Fruit fly (Drosophila melanogaster) whole organism, embryonic: ENCODE data around the gene CG12035.

Experiments
- ATbp ChIP-seq: fragments of 200-800 bp; sonication (Bioruptor generic); optimal IDR thresholded peaks from 2 replicates; lab custom pipeline; 2017; ENCODE audit warnings: missing biosample characterization, mild to moderate bottlenecking, missing genetic modification characterization, missing genetic modification reagents
- C15 ChIP-seq: fragments of 200-800 bp; sonication (Bioruptor generic); IDR thresholded peaks from 3 replicates; pipeline ENCODE4 v1.3.6; 2022; ENCODE audit warnings: missing biosample characterization, missing genetic modification characterization
- CG12236 ChIP-seq: fragments of 200-800 bp; sonication (Bioruptor generic); optimal IDR thresholded peaks from 2 replicates; lab custom pipeline; 2016; ENCODE audit warnings: missing biosample characterization, missing genetic modification characterization
- CG12299 ChIP-seq: fragments of 200-800 bp; sonication (Bioruptor generic); optimal IDR thresholded peaks from 2 replicates; lab custom pipeline; 2018; ENCODE audit warnings: missing biosample characterization, mild to moderate bottlenecking, missing genetic modification characterization
- CG1233 ChIP-seq: fragments of 200-800 bp; sonication (Bioruptor generic); optimal IDR thresholded peaks from 4 replicates; lab custom pipeline; 2018; ENCODE audit warnings: missing biosample characterization, mild to moderate bottlenecking, missing genetic modification characterization
- CG14860 ChIP-seq: fragments of 200-800 bp; sonication (Bioruptor generic); IDR thresholded peaks from 3 replicates; pipeline ENCODE4 v1.3.6; 2022; ENCODE audit warnings: missing biosample characterization, missing genetic modification characterization; ENCODE audit not compliant: partially characterized antibody
- CG15073 ChIP-seq: fragments of 200-800 bp; sonication (Bioruptor generic); optimal IDR thresholded peaks from 2 replicates; lab custom pipeline; 2016; ENCODE audit warnings: missing biosample characterization, missing genetic modification characterization
- CG18262 ChIP-seq: fragments of 200-800 bp; optimal IDR thresholded peaks from 3 replicates; lab custom pipeline; 2019; ENCODE audit warnings: missing biosample characterization, mild to moderate bottlenecking, missing genetic modification characterization, moderate library complexity
- CG2199 ChIP-seq: fragments of 200-800 bp; sonication (Bioruptor generic); IDR thresholded peaks from 3 replicates; pipeline ENCODE4 v1.3.6; 2022; ENCODE audit warnings: missing biosample characterization, missing genetic modification characterization
- CG31441 ChIP-seq: fragments of 200-800 bp; sonication (Bioruptor generic); IDR thresholded peaks from 2 replicates; pipeline ENCODE4 v1.3.6; 2022; ENCODE audit warnings: missing biosample characterization, missing genetic modification characterization
- CG32767 ChIP-seq: fragments of 200-800 bp; sonication (Bioruptor generic); IDR thresholded peaks from 2 replicates; pipeline ENCODE4 v1.3.6; 2022; ENCODE audit warnings: missing biosample characterization, missing genetic modification characterization
- CG4328 ChIP-seq: fragments of 200-800 bp; sonication (Bioruptor generic); optimal IDR thresholded peaks from 3 replicates; lab custom pipeline; 2017; ENCODE audit warnings: missing biosample characterization, missing genetic modification reagents, missing genetic modification characterization
- CG7357 ChIP-seq: fragments of 200-800 bp; sonication (Bioruptor generic); IDR thresholded peaks from 3 replicates; pipeline ENCODE4 v1.3.6; 2022; ENCODE audit warnings: missing biosample characterization, missing genetic modification characterization
- CG8478 ChIP-seq: fragments of >200 bp; optimal IDR thresholded peaks from 2 replicates; lab custom pipeline; 2018
- Dad ChIP-seq: fragments of 200-800 bp; sonication (Bioruptor generic); optimal IDR thresholded peaks from 3 replicates; lab custom pipeline; 2016; ENCODE audit warnings: missing biosample characterization, missing genetic modification characterization
- Dfd ChIP-seq, 2 experiments: fragments of >200 bp; optimal IDR thresholded peaks; 2 replicates each; lab custom pipeline; 2017; ENCODE audit warnings: missing biosample characterization in 2 of 2, missing genetic modification characterization in 2 of 2
- Doc2 ChIP-seq: fragments of 200-800 bp; sonication (Bioruptor generic); IDR thresholded peaks from 2 replicates; pipeline ENCODE4 v1.3.6; 2022; ENCODE audit warnings: missing biosample characterization, missing genetic modification characterization
- Drgx ChIP-seq: fragments of 200-800 bp; sonication (Bioruptor generic); IDR thresholded peaks from 2 replicates; pipeline ENCODE4 v1.3.6; 2022; ENCODE audit warnings: missing biosample characterization, missing genetic modification characterization
- GATAe ChIP-seq: fragments of 200-800 bp; sonication (Bioruptor generic); conservative IDR thresholded peaks from 2 replicates; pipeline ENCODE4 v1.3.6; 2022; ENCODE audit warnings: missing biosample characterization, missing genetic modification characterization
- HmgZ ChIP-seq: fragments of 200-800 bp; sonication (Bioruptor generic); optimal IDR thresholded peaks from 2 replicates; lab custom pipeline; 2018; ENCODE audit warnings: missing biosample characterization, mild to moderate bottlenecking, missing genetic modification characterization
- Lim3 ChIP-seq: fragments of 200-800 bp; sonication (Bioruptor generic); IDR thresholded peaks from 2 replicates; pipeline ENCODE4 v1.3.6; 2022; ENCODE audit warnings: missing biosample characterization, missing genetic modification characterization
- Mad ChIP-seq: fragments of 200-800 bp; sonication (Bioruptor generic); optimal IDR thresholded peaks from 2 replicates; lab custom pipeline; 2016; ENCODE audit warnings: missing biosample characterization, missing genetic modification characterization
- NK7.1 ChIP-seq: fragments of 200-800 bp; sonication (Bioruptor generic); optimal IDR thresholded peaks from 3 replicates; lab custom pipeline; 2016; ENCODE audit warnings: missing biosample characterization, missing genetic modification characterization
- Rfx ChIP-seq: fragments of 200-800 bp; sonication (Bioruptor generic); IDR thresholded peaks from 2 replicates; pipeline ENCODE4 v1.3.6; 2022; ENCODE audit warnings: missing biosample characterization, missing genetic modification characterization
- Rx ChIP-seq: fragments of 200-800 bp; sonication (Bioruptor generic); IDR thresholded peaks from 2 replicates; pipeline ENCODE4 v1.3.6; 2022; ENCODE audit warnings: missing biosample characterization, missing genetic modification characterization
- Sox100B ChIP-seq: fragments of 200-800 bp; sonication (Bioruptor generic); optimal IDR thresholded peaks from 3 replicates; lab custom pipeline; 2018; ENCODE audit warnings: missing biosample characterization, mild to moderate bottlenecking, missing genetic modification characterization
- Stat92E ChIP-seq, 3 experiments: fragments of >200 bp in 2 of 3; fragments of 200-800 bp in 1 of 3; sonication (Bioruptor generic) in 1 of 3; optimal IDR thresholded peaks; 2 replicates each; lab custom pipeline; 2017 to 2019; ENCODE audit warnings: missing biosample characterization in 3 of 3, missing genetic modification characterization in 3 of 3, mild to moderate bottlenecking in 1 of 3, moderate library complexity in 1 of 3
- Trl ChIP-seq, 3 experiments: fragments of >200 bp in 2 of 3; fragments of 200-800 bp in 1 of 3; sonication (Bioruptor generic) in 1 of 3; optimal IDR thresholded peaks; 2 replicates in 1 of 3; 3 replicates in 2 of 3; lab custom pipeline; 2016 to 2017; ENCODE audit warnings: missing biosample characterization in 1 of 3, missing genetic modification characterization in 1 of 3
- btn ChIP-seq: fragments of 200-800 bp; sonication (Bioruptor generic); optimal IDR thresholded peaks from 2 replicates; lab custom pipeline; 2016; ENCODE audit warnings: missing biosample characterization, missing genetic modification characterization
- corto ChIP-seq: fragments of 200-800 bp; sonication (Bioruptor generic); optimal IDR thresholded peaks from 2 replicates; lab custom pipeline; 2016; ENCODE audit warnings: missing biosample characterization, mild to moderate bottlenecking, missing genetic modification characterization, moderate library complexity
- da ChIP-seq: fragments of 200-800 bp; sonication (Bioruptor generic); optimal IDR thresholded peaks from 2 replicates; lab custom pipeline; 2016; ENCODE audit warnings: missing biosample characterization, missing genetic modification characterization
- fd96Cb ChIP-seq: fragments of 200-800 bp; sonication (Bioruptor generic); optimal IDR thresholded peaks from 2 replicates; lab custom pipeline; 2018; ENCODE audit warnings: missing biosample characterization, mild to moderate bottlenecking, missing genetic modification characterization, moderate library complexity
- hth ChIP-seq: fragments of >200 bp; optimal IDR thresholded peaks from 2 replicates; lab custom pipeline; 2017; ENCODE audit warnings: inconsistent platforms
- insv ChIP-seq, 2 experiments: fragments of 200-800 bp; sonication (Bioruptor generic); optimal IDR thresholded peaks; 3 replicates each; lab custom pipeline; 2016 to 2018; ENCODE audit warnings: missing biosample characterization in 2 of 2, missing genetic modification characterization in 2 of 2
- pan ChIP-seq, 4 experiments: fragments of >200 bp in 3 of 4; fragments of 200-800 bp in 1 of 4; sonication (Bioruptor generic) in 1 of 4; optimal IDR thresholded peaks in 3 of 4; IDR thresholded peaks in 1 of 4; 2 replicates each; pipeline versions ENCODE4 v1.3.6 to Lab custom; 2017 to 2022; ENCODE audit warnings: missing biosample characterization in 2 of 4, missing genetic modification characterization in 2 of 4, mixed read lengths in 1 of 4
- pb ChIP-seq: fragments of 200-800 bp; sonication (Bioruptor generic); optimal IDR thresholded peaks from 3 replicates; lab custom pipeline; 2016; ENCODE audit warnings: missing biosample characterization, missing genetic modification characterization
- pfk ChIP-seq: fragments of 200-800 bp; sonication (Bioruptor generic); optimal IDR thresholded peaks from 2 replicates; lab custom pipeline; 2018; ENCODE audit warnings: missing biosample characterization, mild to moderate bottlenecking, missing genetic modification characterization, moderate library complexity
- ro ChIP-seq: fragments of 200-800 bp; sonication (Bioruptor generic); IDR thresholded peaks from 2 replicates; pipeline ENCODE4 v1.3.6; 2022; ENCODE audit warnings: missing biosample characterization, missing genetic modification characterization
- row ChIP-seq: fragments of 200-800 bp; sonication (Bioruptor generic); IDR thresholded peaks from 3 replicates; pipeline ENCODE4 v1.3.6; 2022; ENCODE audit warnings: missing biosample characterization, missing genetic modification characterization
- schlank ChIP-seq: fragments of 200-800 bp; sonication (Bioruptor generic); optimal IDR thresholded peaks from 2 replicates; lab custom pipeline; 2018; ENCODE audit warnings: missing biosample characterization, mild to moderate bottlenecking, missing genetic modification characterization
- sim ChIP-seq: fragments of 200-800 bp; sonication (Bioruptor generic); IDR thresholded peaks from 2 replicates; pipeline ENCODE4 v1.3.6; 2022; ENCODE audit warnings: missing biosample characterization, missing genetic modification characterization
- sisA ChIP-seq: fragments of 200-800 bp; sonication (Bioruptor generic); IDR thresholded peaks from 2 replicates; pipeline ENCODE4 v1.3.6; 2022; ENCODE audit warnings: missing biosample characterization, missing genetic modification characterization
- slbo ChIP-seq: fragments of 200-800 bp; sonication (Bioruptor generic); IDR thresholded peaks from 2 replicates; pipeline ENCODE4 v1.3.6; 2022; ENCODE audit warnings: missing biosample characterization, missing genetic modification characterization
- ssp ChIP-seq: fragments of 200-800 bp; sonication (Bioruptor generic); IDR thresholded peaks from 2 replicates; pipeline ENCODE4 v1.3.6; 2022; ENCODE audit warnings: missing biosample characterization, missing genetic modification characterization
- sug ChIP-seq: fragments of 200-800 bp; optimal IDR thresholded peaks from 2 replicates; lab custom pipeline; 2019; ENCODE audit warnings: missing biosample characterization, mild to moderate bottlenecking, missing genetic modification characterization, moderate library complexity
- tgo ChIP-seq: fragments of 200-800 bp; sonication (Bioruptor generic); IDR thresholded peaks from 3 replicates; pipeline ENCODE4 v1.3.6; 2022; ENCODE audit warnings: missing biosample characterization, missing genetic modification characterization
- ttk ChIP-seq: fragments of 200-800 bp; sonication (Bioruptor generic); IDR thresholded peaks from 2 replicates; pipeline ENCODE4 v2.1.2; 2022; ENCODE audit warnings: missing biosample characterization, missing genetic modification characterization
- vnd ChIP-seq: fragments of 200-800 bp; sonication (Bioruptor generic); IDR thresholded peaks from 3 replicates; pipeline ENCODE4 v1.3.6; 2022; ENCODE audit warnings: missing biosample characterization, missing genetic modification characterization; ENCODE audit not compliant: partially characterized antibody
- zen ChIP-seq: fragments of 200-800 bp; sonication (Bioruptor generic); optimal IDR thresholded peaks from 3 replicates; lab custom pipeline; 2018; ENCODE audit warnings: missing biosample characterization, mild to moderate bottlenecking, missing genetic modification characterization, moderate library complexity

The CG12035 gene

dm6 chr3L:1683091-1683490 is 41.1 kb upstream of the CG12035 start (continued):
- TF ChIP-seq Drgx (peak; percentile 52), fd96Cb (no peak), Sox100B (GFP tag; lab: Kevin White, UChicago) (no peak), vnd (GFP tag; lab: Robert Waterston, UW) (no peak), sim (GFP tag; lab: Robert Waterston, UW) (no peak), CG18262 (tag; lab: Kevin White, UChicago) (no peak), Rx (GFP tag; lab: Robert Waterston, UW) (no peak), CG14860 (no peak), Dad (GFP tag; lab: Kevin White, UChicago) (no peak), Trl (optimal IDR thresholded peaks at IDR 0.05; lab: Kevin White, UChicago) (no peak), Trl (GFP tag; optimal IDR thresholded peaks at IDR 0.05; lab: Kevin White, UChicago) (no peak), CG15073 (GFP tag; lab: Kevin White, UChicago) (no peak), ttk (GFP tag; lab: Robert Waterston, UW) (peak; percentile 21; the same call in 1 of the 2 replicates), Doc2 (GFP tag; lab: Robert Waterston, UW) (no peak), Dfd (GFP tag; optimal IDR thresholded peaks at IDR 0.05; lab: Kevin White, UChicago) (no peak), CG12299 (tag; lab: Kevin White, UChicago) (no peak), ATbp (GFP tag; lab: Kevin White, UChicago) (no peak), GATAe (GFP tag; lab: Robert Waterston, UW) (no peak), Rfx (GFP tag; lab: Robert Waterston, UW) (peak; percentile 16; the same call in 1 of the 2 replicates), CG32767 (GFP tag; lab: Robert Waterston, UW) (no peak), C15 (no peak), CG7357 (GFP tag; lab: Robert Waterston, UW) (no peak), btn (no peak), CG31441 (GFP tag; lab: Robert Waterston, UW) (no peak), ro (GFP tag; lab: Robert Waterston, UW) (no peak), Stat92E (GFP tag; optimal IDR thresholded peaks at IDR 0.05; lab: Kevin White, UChicago) (no peak), CG2199 (GFP tag; lab: Robert Waterston, UW) (no peak), Lim3 (GFP tag; lab: Robert Waterston, UW) (no peak), CG4328 (no peak), HmgZ (tag; lab: Kevin White, UChicago) (no peak), tgo (no peak), CG12236 (GFP tag; lab: Kevin White, UChicago) (no peak), NK7.1 (no peak), insv (GFP tag; optimal IDR thresholded peaks at IDR 0.05; lab: Kevin White, UChicago) (no peak), slbo (GFP tag; lab: Robert Waterston, UW) (peak; percentile 36; the same call in 1 of the 2 replicates), schlank (no peak), hth (no peak), CG1233 (no peak), ssp (GFP tag; lab: Robert Waterston, UW) (peak; percentile 17; the same call in 1 of the 2 replicates), row (GFP tag; lab: Robert Waterston, UW) (no peak), CG8478 (lab: Kevin White, UChicago) (no peak), pan (optimal IDR thresholded peaks at IDR 0.05; lab: Kevin White, UChicago) (no peak), pan (GFP tag; optimal IDR thresholded peaks at IDR 0.05 in 1 of 2, IDR thresholded peaks at IDR 0.05 in 1 of 2) (peak in 1 of 2 experiments; percentile 27), corto (peak; percentile 18), pb (GFP tag; lab: Kevin White, UChicago) (no peak), sisA (GFP tag; lab: Robert Waterston, UW) (peak; percentile 46), zen (no peak), da (GFP tag; lab: Kevin White, UChicago) (no peak), sug (tag; lab: Kevin White, UChicago) (no peak), pfk (no peak), Mad (GFP tag; lab: Kevin White, UChicago) (no peak)
